Worm (Caenorhabditis elegans) whole organism, early embryonic: Measurements from ENCODE around the gene asah-2.

Source experiments
- B0310.2 ChIP-seq: sonication (generic microtip); optimal IDR thresholded peaks from 2 replicates; lab custom pipeline; 2016; ENCODE audit warnings: mild to moderate bottlenecking, missing genetic modification characterization, missing compliant biosample characterization
- F13C5.2 ChIP-seq: sonication (generic microtip); optimal IDR thresholded peaks from 2 replicates; lab custom pipeline; 2017; ENCODE audit warnings: mild to moderate bottlenecking, missing genetic modification characterization, inconsistent platforms, missing compliant biosample characterization
- ama-1 ChIP-seq: fragments of 150-350 bp; optimal IDR thresholded peaks from 2 replicates; lab custom pipeline; 2014
- ets-7 ChIP-seq: sonication (generic microtip); optimal IDR thresholded peaks from 2 replicates; lab custom pipeline; 2016; ENCODE audit warnings: missing genotype, missing genetic modification characterization, missing compliant biosample characterization
- flt-1 ChIP-seq: fragments of 200-800 bp; sonication (Bioruptor generic); IDR thresholded peaks from 2 replicates; pipeline ENCODE4 v1.3.6; 2022; ENCODE audit warnings: missing genetic modification characterization, missing compliant biosample characterization
- hmbx-1 ChIP-seq: sonication (generic microtip); optimal IDR thresholded peaks from 2 replicates; lab custom pipeline; 2016; ENCODE audit warnings: mild to moderate bottlenecking, missing genetic modification characterization, missing compliant biosample characterization
- hmg-4 ChIP-seq: fragments of 200-800 bp; sonication (Bioruptor generic); optimal IDR thresholded peaks from 2 replicates; lab custom pipeline; 2018; ENCODE audit warnings: mild to moderate bottlenecking, missing genetic modification characterization, missing compliant biosample characterization
- pes-1 ChIP-seq: fragments of 200-800 bp; sonication (Bioruptor generic); IDR thresholded peaks from 2 replicates; pipeline ENCODE4 v1.3.6; 2022; ENCODE audit warnings: missing genetic modification reagents, missing genetic modification characterization, missing compliant biosample characterization
- sea-1 ChIP-seq: fragments of 200-800 bp; sonication (Bioruptor generic); conservative IDR thresholded peaks from 2 replicates; pipeline ENCODE4 v1.3.6; 2022; ENCODE audit warnings: missing genetic modification characterization, missing compliant biosample characterization
- tbx-37 ChIP-seq: fragments of 200-800 bp; sonication (Bioruptor generic); conservative IDR thresholded peaks from 2 replicates; pipeline ENCODE4 v1.3.6; 2022; ENCODE audit warnings: missing genetic modification reagents, missing genetic modification characterization, missing compliant biosample characterization

DNA sequence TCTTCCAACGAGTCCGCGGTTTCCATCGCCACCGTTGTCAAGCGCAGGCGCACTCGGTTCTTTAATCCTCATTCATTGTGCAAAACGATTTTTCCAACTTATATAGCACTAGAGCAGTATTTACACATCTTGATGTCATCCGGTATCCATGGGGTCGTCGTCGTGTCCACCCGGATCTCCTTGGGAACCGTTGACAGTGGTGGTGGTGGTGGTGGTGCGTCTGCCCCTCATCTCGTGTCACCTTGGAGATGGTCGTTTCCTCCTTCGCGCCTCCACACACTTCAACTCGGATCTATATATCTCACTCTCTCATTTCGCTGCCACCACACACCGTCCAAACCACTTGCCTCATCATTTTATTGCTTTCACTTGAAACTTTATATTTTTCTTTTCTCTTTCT, 23.4 kb downstream of the asah-2 start:
- TF ChIP-seq B0310.2 (tag; lab: Kevin White, UChicago) (no peak), ama-1 (no peak), tbx-37 (GFP tag; lab: Robert Waterston, UW) (no peak), pes-1 (GFP tag; lab: Robert Waterston, UW) (no peak), hmg-4 (no peak), sea-1 (GFP tag; lab: Robert Waterston, UW) (no peak), flt-1 (GFP tag; lab: Robert Waterston, UW) (no peak), ets-7 (tag; lab: Kevin White, UChicago) (no peak), F13C5.2 (tag; lab: Kevin White, UChicago) (no peak), hmbx-1 (tag; lab: Kevin White, UChicago) (no peak)
